Fruit fly (Drosophila melanogaster): ENCODE results near the gene Reps.

DNA sequence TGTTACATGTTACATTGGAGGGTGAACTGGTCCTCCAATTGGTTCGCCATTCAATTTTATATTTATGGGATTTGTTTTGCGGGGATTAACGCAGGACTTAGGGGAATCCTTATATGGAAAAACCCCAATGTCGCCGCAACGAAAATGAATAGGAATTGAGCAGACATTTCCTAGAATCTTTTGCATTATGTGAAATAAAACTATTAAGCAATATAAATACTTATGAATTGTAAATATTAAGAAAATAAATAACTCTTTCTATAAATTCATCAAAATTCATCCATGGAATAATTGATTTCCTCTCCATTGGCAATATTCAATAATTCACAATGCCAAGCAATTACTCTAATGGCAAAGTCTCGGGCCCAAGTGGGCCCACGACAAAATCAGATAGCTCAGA lies 7.3 kb upstream of the Reps start, which contains the start of gene Gr32a:
- TF ChIP-seq Rel (GFP tag; optimal IDR thresholded peaks at IDR 0.05) (no peak), Rel (tag; optimal IDR thresholded peaks at IDR 0.05) (no peak), psq (GFP tag; optimal IDR thresholded peaks at IDR 0.05) (no peak), foxo (GFP tag; optimal IDR thresholded peaks at IDR 0.05) (no peak), dmrt93B (GFP tag; optimal IDR thresholded peaks at IDR 0.05) (no peak), fru (GFP tag; optimal IDR thresholded peaks at IDR 0.05) (no peak), Dfd (GFP tag; optimal IDR thresholded peaks at IDR 0.05) (no peak), OdsH (GFP tag; optimal IDR thresholded peaks at IDR 0.05) (no peak), Myc (optimal IDR thresholded peaks at IDR 0.05) (no peak)

Data from whole organism, wandering third instar larva.